Fruit fly (Drosophila melanogaster) whole organism, wandering third instar larva: Measurements from ENCODE around the gene CG42747.

Experiments
- Abd-B ChIP-seq: fragments of >200 bp; optimal IDR thresholded peaks from 2 replicates; lab custom pipeline; 2017; ENCODE audit warnings: missing biosample characterization, missing genetic modification characterization
- CG32264 ChIP-seq: fragments of 200-800 bp; sonication (Bioruptor generic); optimal IDR thresholded peaks from 2 replicates; lab custom pipeline; 2016; ENCODE audit warnings: missing biosample characterization, missing genetic modification characterization
- CrebA ChIP-seq: fragments of 200-800 bp; sonication (Bioruptor generic); optimal IDR thresholded peaks from 2 replicates; lab custom pipeline; 2016; ENCODE audit warnings: missing biosample characterization, mild to moderate bottlenecking, missing genetic modification characterization, borderline replicate concordance
- Dfd ChIP-seq: fragments of >200 bp; optimal IDR thresholded peaks from 2 replicates; lab custom pipeline; 2017; ENCODE audit warnings: missing biosample characterization, missing genetic modification characterization
- GATAd ChIP-seq: sonication (Bioruptor generic); optimal IDR thresholded peaks from 2 replicates; lab custom pipeline; 2016; ENCODE audit warnings: missing biosample characterization, missing genetic modification characterization
- HLH106 ChIP-seq: fragments of 200-800 bp; optimal IDR thresholded peaks from 3 replicates; lab custom pipeline; 2019; ENCODE audit warnings: missing biosample characterization, mild to moderate bottlenecking, missing genetic modification characterization, moderate library complexity
- Hnf4 ChIP-seq: fragments of 200-800 bp; sonication (Bioruptor generic); optimal IDR thresholded peaks from 2 replicates; lab custom pipeline; 2016; ENCODE audit warnings: missing biosample characterization, mild to moderate bottlenecking, missing genetic modification characterization
- Hr78 ChIP-seq: fragments of >200 bp; optimal IDR thresholded peaks from 2 replicates; lab custom pipeline; 2017; ENCODE audit warnings: missing biosample characterization, missing genetic modification characterization
- Hr83 ChIP-seq: fragments of 200-300 bp; sonication (Bioruptor generic); optimal IDR thresholded peaks from 2 replicates; lab custom pipeline; 2016; ENCODE audit warnings: missing biosample characterization, mild to moderate bottlenecking, missing genetic modification characterization, moderate library complexity; ENCODE audit not compliant: poor library complexity, severe bottlenecking
- Jra ChIP-seq: sonication (Bioruptor generic); optimal IDR thresholded peaks from 2 replicates; lab custom pipeline; 2016; ENCODE audit warnings: missing biosample characterization, missing genetic modification characterization
- Mio ChIP-seq: sonication (Bioruptor generic); optimal IDR thresholded peaks from 2 replicates; lab custom pipeline; 2016; ENCODE audit warnings: missing biosample characterization, missing genetic modification characterization
- Myc ChIP-seq: fragments of >200 bp; optimal IDR thresholded peaks from 2 replicates; lab custom pipeline; 2017
- N ChIP-seq: fragments of >200 bp; optimal IDR thresholded peaks from 2 replicates; lab custom pipeline; 2018; ENCODE audit warnings: missing biosample characterization, missing external identifiers, missing genetic modification characterization
- OdsH ChIP-seq: fragments of 200-800 bp; sonication (Bioruptor generic); optimal IDR thresholded peaks from 2 replicates; lab custom pipeline; 2016; ENCODE audit warnings: missing biosample characterization, mild to moderate bottlenecking, missing genetic modification characterization
- Rel ChIP-seq, 2 experiments: fragments of 200-800 bp; sonication (Bioruptor generic) in 1 of 2; optimal IDR thresholded peaks; 2 replicates in 1 of 2; 3 replicates in 1 of 2; lab custom pipeline; 2016 to 2019; ENCODE audit warnings: mild to moderate bottlenecking in 2 of 2, missing biosample characterization in 2 of 2, missing genetic modification characterization in 2 of 2, moderate library complexity in 1 of 2
- Vsx2 ChIP-seq: fragments of 200-300, 225-300 bp; sonication (Bioruptor generic); optimal IDR thresholded peaks from 2 replicates; lab custom pipeline; 2018; ENCODE audit warnings: missing biosample characterization, missing genetic modification characterization; ENCODE audit not compliant: partially characterized antibody
- br ChIP-seq: fragments of 200-800 bp; sonication (Bioruptor generic); optimal IDR thresholded peaks from 2 replicates; lab custom pipeline; 2016; ENCODE audit warnings: missing biosample characterization, missing genetic modification characterization
- brk ChIP-seq: fragments of 200-800 bp; sonication (Bioruptor generic); optimal IDR thresholded peaks from 2 replicates; lab custom pipeline; 2016; ENCODE audit warnings: missing biosample characterization, mild to moderate bottlenecking, missing genetic modification characterization
- dl ChIP-seq, 2 experiments: fragments of 175-275, 200-275 bp in 1 of 2; fragments of 200-275 bp in 1 of 2; sonication (Bioruptor generic); optimal IDR thresholded peaks; lab custom pipeline; 2018; ENCODE audit warnings: mild to moderate bottlenecking in 2 of 2, missing biosample characterization in 2 of 2, missing genetic modification characterization in 2 of 2, moderate library complexity in 2 of 2; ENCODE audit not compliant: partially characterized antibody in 2 of 2, insufficient read depth in 1 of 2
- dmrt93B ChIP-seq: fragments of 200-800 bp; sonication (Bioruptor generic); optimal IDR thresholded peaks from 2 replicates; lab custom pipeline; 2018; ENCODE audit warnings: missing biosample characterization, mild to moderate bottlenecking, missing genetic modification characterization
- dsf ChIP-seq: sonication (Bioruptor generic); optimal IDR thresholded peaks from 2 replicates; lab custom pipeline; 2016; ENCODE audit warnings: missing biosample characterization, missing genetic modification characterization, borderline replicate concordance
- ey ChIP-seq: fragments of 200-800 bp; sonication (Bioruptor generic); optimal IDR thresholded peaks from 2 replicates; lab custom pipeline; 2016; ENCODE audit warnings: missing biosample characterization, missing genetic modification characterization
- h ChIP-seq: fragments of 200-800 bp; sonication (Bioruptor generic); optimal IDR thresholded peaks from 3 replicates; lab custom pipeline; 2016; ENCODE audit warnings: missing biosample characterization, mild to moderate bottlenecking, missing genetic modification characterization
- jim ChIP-seq: fragments of 175-275, 200-325 bp; sonication (Bioruptor generic); optimal IDR thresholded peaks from 2 replicates; lab custom pipeline; 2016; ENCODE audit warnings: missing biosample characterization, mild to moderate bottlenecking, missing genetic modification characterization
- lola ChIP-seq: fragments of >200 bp; optimal IDR thresholded peaks from 2 replicates; lab custom pipeline; 2017; ENCODE audit warnings: missing biosample characterization, missing genetic modification characterization
- pan ChIP-seq: fragments of >200 bp; optimal IDR thresholded peaks from 2 replicates; lab custom pipeline; 2017
- psq ChIP-seq: fragments of 200-800 bp; sonication (Bioruptor generic); optimal IDR thresholded peaks from 3 replicates; lab custom pipeline; 2017; ENCODE audit warnings: missing biosample characterization, mild to moderate bottlenecking, missing genetic modification characterization, moderate library complexity
- rgr ChIP-seq: fragments of 200-800 bp; sonication (Bioruptor generic); optimal IDR thresholded peaks from 3 replicates; lab custom pipeline; 2016; ENCODE audit warnings: missing biosample characterization, mild to moderate bottlenecking, missing genetic modification characterization
- sage ChIP-seq: fragments of 200-800 bp; sonication (Bioruptor generic); optimal IDR thresholded peaks from 2 replicates; lab custom pipeline; 2016; ENCODE audit warnings: missing biosample characterization, mild to moderate bottlenecking, missing genetic modification characterization
- sv ChIP-seq: fragments of 200-800 bp; sonication (Bioruptor generic); optimal IDR thresholded peaks from 3 replicates; lab custom pipeline; 2016; ENCODE audit warnings: missing biosample characterization, missing genetic modification characterization
- tai ChIP-seq: sonication (Bioruptor generic); optimal IDR thresholded peaks from 2 replicates; lab custom pipeline; 2016; ENCODE audit warnings: missing biosample characterization, missing genetic modification characterization
- usp ChIP-seq: fragments of >200 bp; optimal IDR thresholded peaks from 2 replicates; lab custom pipeline; 2017; ENCODE audit warnings: missing biosample characterization, missing genetic modification characterization
- woc ChIP-seq: sonication (Bioruptor generic); optimal IDR thresholded peaks from 2 replicates; lab custom pipeline; 2016; ENCODE audit warnings: missing biosample characterization, mild to moderate bottlenecking, missing genetic modification characterization

CG42747 gene

DNA sequence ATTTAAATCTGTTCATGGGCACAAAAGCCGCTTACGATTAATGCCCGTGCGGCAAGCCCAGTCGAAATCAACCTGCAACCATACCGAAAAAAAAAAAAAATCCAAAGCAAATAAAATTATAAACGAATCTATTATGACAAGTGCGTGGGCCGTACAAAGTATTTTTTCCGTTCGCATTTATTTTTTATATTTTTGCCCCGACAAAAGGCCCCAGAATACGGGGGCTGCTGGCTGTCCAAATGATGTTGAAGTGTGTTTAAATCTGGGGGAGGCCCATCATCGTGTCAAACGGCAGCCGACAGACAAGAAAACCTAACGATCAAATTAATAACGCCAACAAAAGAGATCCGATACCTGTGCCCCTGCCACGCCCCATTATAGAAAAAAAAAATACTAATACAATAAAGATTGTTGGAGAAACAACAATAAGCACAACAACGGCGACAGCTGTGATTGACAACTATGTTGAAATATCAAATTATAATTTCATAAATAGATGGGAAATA is 48.8 kb downstream of the CG42747 start:
- TF ChIP-seq jim (GFP tag; lab: Kevin White, UChicago) (no peak), Myc (lab: Kevin White, UChicago) (no peak), sage (GFP tag; lab: Kevin White, UChicago) (no peak), Dfd (GFP tag; lab: Kevin White, UChicago) (no peak), GATAd (GFP tag; lab: Kevin White, UChicago) (no peak), Vsx2 (GFP tag; lab: Kevin White, UChicago) (no peak), usp (GFP tag; lab: Kevin White, UChicago) (no peak), N (GFP tag; lab: Kevin White, UChicago) (no peak), ey (GFP tag; lab: Kevin White, UChicago) (no peak), Rel (GFP tag; optimal IDR thresholded peaks at IDR 0.05; lab: Kevin White, UChicago) (no peak), Rel (tag; optimal IDR thresholded peaks at IDR 0.05; lab: Kevin White, UChicago) (no peak), Hnf4 (GFP tag; lab: Kevin White, UChicago) (no peak), sv (GFP tag; lab: Kevin White, UChicago) (no peak), pan (lab: Kevin White, UChicago) (no peak), Hr83 (GFP tag; lab: Kevin White, UChicago) (no peak), tai (GFP tag; lab: Kevin White, UChicago) (no peak), dmrt93B (GFP tag; lab: Kevin White, UChicago) (no peak), CrebA (no peak)

DNA sequence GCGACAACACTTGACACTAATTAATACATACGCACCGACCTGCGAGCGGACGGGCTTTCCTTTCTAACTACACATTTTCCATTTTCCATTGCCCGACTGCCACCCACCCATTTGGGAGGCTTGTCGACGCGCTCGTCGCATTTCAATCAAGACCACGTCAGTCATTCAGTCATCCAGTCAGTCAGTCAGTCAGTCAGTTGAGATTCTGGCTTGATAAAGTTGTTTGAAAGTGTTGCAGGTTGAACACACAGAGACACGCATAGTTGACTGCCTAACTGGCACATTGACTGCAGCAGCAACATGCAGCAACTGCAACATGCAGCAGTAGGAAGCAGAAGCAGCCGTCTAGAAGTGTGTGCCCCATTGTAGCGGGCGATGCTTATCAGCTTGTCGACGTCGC is 51.2 kb downstream of the CG42747 start:
- no peak for TF ChIP-seq Mio
- TF ChIP-seq Vsx2 (GFP tag; lab: Kevin White, UChicago): no peak
- no peak for TF ChIP-seq h (GFP tag; lab: Kevin White, UChicago)
- no peak for TF ChIP-seq Myc (lab: Kevin White, UChicago)
- TF ChIP-seq dmrt93B (GFP tag; lab: Kevin White, UChicago): no peak
- TF ChIP-seq woc: no peak
- no peak for TF ChIP-seq Dfd (GFP tag; lab: Kevin White, UChicago)
- TF ChIP-seq Abd-B (GFP tag; lab: Kevin White, UChicago): no peak
- TF ChIP-seq lola: no peak
- TF ChIP-seq OdsH (GFP tag; lab: Kevin White, UChicago): no peak
- TF ChIP-seq HLH106 (tag; lab: Kevin White, UChicago): no peak
- no peak for TF ChIP-seq Hr78
- TF ChIP-seq dl (GFP tag; optimal IDR thresholded peaks at IDR 0.05; lab: Kevin White, UChicago; ENCODE audit: insufficient read depth in 1 of 2, partially characterized antibody in 2 of 2): no peak
- no peak for TF ChIP-seq dsf (GFP tag; lab: Kevin White, UChicago)
- no peak for TF ChIP-seq psq (GFP tag; lab: Kevin White, UChicago)
- no peak for TF ChIP-seq sv (GFP tag; lab: Kevin White, UChicago)
- TF ChIP-seq rgr (GFP tag; lab: Kevin White, UChicago): no peak
- no peak for TF ChIP-seq sage (GFP tag; lab: Kevin White, UChicago)
- TF ChIP-seq, all 38 proteins: peak for 0

DNA sequence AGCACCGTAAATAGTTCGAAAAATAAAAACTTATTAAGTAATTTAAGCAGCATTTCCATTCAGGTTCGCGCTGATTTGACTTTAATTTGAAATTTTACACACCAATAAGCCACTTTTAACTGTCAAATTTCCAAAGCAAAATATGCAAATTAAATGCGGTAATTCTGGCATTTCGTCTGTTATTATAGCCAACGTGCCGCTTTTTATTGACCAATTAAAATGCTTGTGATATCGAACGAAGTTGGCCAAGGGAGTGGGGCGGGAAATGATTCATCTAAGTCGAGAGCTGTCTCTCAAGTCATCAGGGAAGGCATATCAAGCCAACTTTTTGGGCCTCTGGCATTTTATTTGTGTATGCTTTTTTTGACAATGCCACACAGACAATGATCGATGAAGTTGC is 52.0 kb downstream of the CG42747 start:
- no peak for TF ChIP-seq brk (GFP tag; lab: Kevin White, UChicago)

DNA sequence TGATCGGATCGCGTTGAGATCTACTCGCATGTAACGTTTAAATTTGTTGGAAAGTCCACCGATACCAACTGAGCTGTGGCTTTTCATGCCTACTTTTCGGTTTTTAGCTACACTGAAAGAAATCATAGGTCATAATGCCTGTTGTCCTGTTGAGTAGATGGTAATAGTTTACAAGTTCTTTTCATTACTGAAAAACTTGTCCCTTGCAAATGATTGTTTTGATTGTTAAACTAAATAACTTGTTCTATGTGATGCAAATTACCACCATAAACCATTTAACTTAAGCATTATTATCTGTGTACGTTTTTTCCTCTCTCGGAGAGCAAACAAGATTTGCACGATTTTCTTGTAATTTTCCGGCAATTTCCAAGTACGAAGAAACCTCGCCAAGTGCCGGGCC is 53.1 kb downstream of the CG42747 start:
- no peak for TF ChIP-seq Abd-B (GFP tag; lab: Kevin White, UChicago)
- TF ChIP-seq Myc (lab: Kevin White, UChicago): no peak

DNA sequence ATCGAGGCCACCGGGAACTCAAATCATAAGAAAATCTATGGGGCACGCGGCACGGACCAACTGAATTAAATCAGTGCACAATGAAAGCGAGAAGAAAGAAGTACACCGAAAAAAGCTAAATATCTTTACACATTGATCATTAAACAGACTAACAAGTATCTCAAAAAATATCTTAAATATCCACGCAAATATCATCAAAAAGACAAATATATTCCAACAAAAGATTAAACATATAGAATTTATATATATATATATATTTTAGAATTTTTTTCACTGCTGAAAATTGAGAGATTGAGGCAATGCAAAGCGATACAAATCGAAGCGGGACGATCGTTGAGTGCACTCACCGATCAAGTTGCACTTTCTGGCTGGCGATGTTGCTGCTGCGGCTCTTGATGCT is 55.0 kb downstream of the CG42747 start:
- TF ChIP-seq woc: no peak
- no peak for TF ChIP-seq Myc (lab: Kevin White, UChicago)
- no peak for TF ChIP-seq dmrt93B (GFP tag; lab: Kevin White, UChicago)
- TF ChIP-seq br: no peak
- TF ChIP-seq Abd-B (GFP tag; lab: Kevin White, UChicago): no peak
- TF ChIP-seq brk (GFP tag; lab: Kevin White, UChicago): no peak
- no peak for TF ChIP-seq CG32264 (GFP tag; lab: Kevin White, UChicago)
- no peak for TF ChIP-seq HLH106 (tag; lab: Kevin White, UChicago)
- TF ChIP-seq Hr83 (GFP tag; lab: Kevin White, UChicago): no peak
- TF ChIP-seq dl (GFP tag; optimal IDR thresholded peaks at IDR 0.05; lab: Kevin White, UChicago; ENCODE audit: insufficient read depth in 1 of 2, partially characterized antibody in 2 of 2): no peak
- TF ChIP-seq sage (GFP tag; lab: Kevin White, UChicago): no peak
- no peak for TF ChIP-seq ey (GFP tag; lab: Kevin White, UChicago)
- no peak for TF ChIP-seq pan (lab: Kevin White, UChicago)
- TF ChIP-seq Jra: no peak
- no peak for TF ChIP-seq Vsx2 (GFP tag; lab: Kevin White, UChicago)
- no peak for TF ChIP-seq usp (GFP tag; lab: Kevin White, UChicago)
- TF ChIP-seq, all 38 proteins: peak for 0
